Worm (Caenorhabditis elegans): ENCODE results near the gene ddx-17.

ce11 chrV:14004342-14004741, 7.5 kb downstream of the ddx-17 start:
- TF ChIP-seq ref-1 (GFP tag; conservative IDR thresholded peaks at IDR 0.05) (no peak), tab-1 (GFP tag; IDR thresholded peaks at IDR 0.05) (no peak), ztf-29 (GFP tag; IDR thresholded peaks at IDR 0.05) (no peak), cog-1 (tag; optimal IDR thresholded peaks at IDR 0.05) (no peak), flt-1 (GFP tag; IDR thresholded peaks at IDR 0.05) (no peak), med-1 (GFP tag; optimal IDR thresholded peaks at IDR 0.05; ENCODE audit: insufficient read depth) (no peak), klf-2 (GFP tag; conservative IDR thresholded peaks at IDR 0.05) (no peak), T22C8.4 (GFP tag; IDR thresholded peaks at IDR 0.05) (no peak)
